In genomic region chr3R:4858018-4858417, dm6 we compare ENCODE assay signal across 2 fruit fly cellular contexts.
TF ChIP-seq lines count a peak whose summit lies in the region.

No protein-coding gene starts in this region.

- no peak for TF ChIP-seq CTCF in whole organism, embryonic (GFP tag; optimal IDR thresholded peaks at IDR 0.05; lab: Kevin White, UChicago)

TF ChIP-seq in whole organism, embryonic, 481 proteins besides CTCF, POLR2A, EP300 and RAD21:
- TF ChIP-seq gsb-n (tag; optimal IDR thresholded peaks at IDR 0.05; lab: Kevin White, UChicago) (peak; percentile 7), tll (GFP tag; optimal IDR thresholded peaks at IDR 0.05; lab: Kevin White, UChicago) (peak in 1 of 2 experiments; percentile 55), Med (GFP tag; lab: Kevin White, UChicago) (no peak), twi (tag; optimal IDR thresholded peaks at IDR 0.05; lab: Kevin White, UChicago) (peak; percentile 61), Nf-YB (GFP tag; optimal IDR thresholded peaks at IDR 0.05; lab: Kevin White, UChicago) (no peak), cad (GFP tag; optimal IDR thresholded peaks at IDR 0.05; lab: Kevin White, UChicago) (peak; percentile 14), sna (GFP tag; IDR thresholded peaks at IDR 0.05; lab: Robert Waterston, UW; ENCODE audit: partially characterized antibody) (no peak), zen (tag; optimal IDR thresholded peaks at IDR 0.05; lab: Kevin White, UChicago) (peak; percentile 98), prd (optimal IDR thresholded peaks at IDR 0.05; lab: Kevin White, UChicago) (no peak), prd (GFP tag; IDR thresholded peaks at IDR 0.05; lab: Robert Waterston, UW) (peak; percentile 91), Dll (GFP tag; IDR thresholded peaks at IDR 0.05; lab: Robert Waterston, UW; ENCODE audit: partially characterized antibody) (no peak), CG16813 (GFP tag; IDR thresholded peaks at IDR 0.05; lab: Robert Waterston, UW; ENCODE audit: partially characterized antibody) (no peak), dmrt11E (tag; optimal IDR thresholded peaks at IDR 0.05; lab: Kevin White, UChicago) (no peak), CG10462 (GFP tag; optimal IDR thresholded peaks at IDR 0.05; lab: Kevin White, UChicago) (no peak), crol (GFP tag; IDR thresholded peaks at IDR 0.05; lab: Robert Waterston, UW) (peak; percentile 48; the same call in 1 of the 2 replicates)

TF ChIP-seq in whole organism, prepupa, 60 proteins besides CTCF, POLR2A, EP300 and RAD21:
- no peak for TF ChIP-seq CG1621 (tag; optimal IDR thresholded peaks at IDR 0.05; lab: Kevin White, UChicago)
- peak; percentile 31 for TF ChIP-seq svp (GFP tag; lab: Kevin White, UChicago)
